Worm (Caenorhabditis elegans): ENCODE measurements around the gene mlk-1.

DNA sequence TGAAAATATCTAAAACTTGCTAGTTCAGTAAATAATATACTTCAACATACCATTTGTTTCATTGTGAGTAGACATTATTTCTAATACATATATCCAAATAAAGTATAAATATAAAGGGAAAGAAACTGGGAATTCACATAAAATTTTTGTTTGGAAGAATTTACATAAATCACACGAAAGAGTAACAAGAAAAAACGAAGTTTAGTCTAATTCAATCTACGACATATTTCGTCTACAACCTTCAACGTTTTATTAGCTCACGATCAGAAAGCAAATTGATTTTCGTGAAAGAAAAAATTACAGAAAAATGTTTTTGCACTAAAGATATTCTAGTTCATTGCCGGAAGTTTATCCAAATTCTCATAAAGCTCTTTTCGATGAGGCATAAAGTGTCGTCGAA lies 32.4 kb upstream of the mlk-1 start, which contains the start of gene C04F5.2:
- TF ChIP-seq ces-1 (GFP tag; optimal IDR thresholded peaks at IDR 0.05) (no peak), Y116A8C.19 (tag; optimal IDR thresholded peaks at IDR 0.05; ENCODE audit: borderline replicate concordance) (no peak), fos-1 (tag; optimal IDR thresholded peaks at IDR 0.05) (no peak), rnt-1 (tag; optimal IDR thresholded peaks at IDR 0.05) (no peak), nhr-11 (tag; optimal IDR thresholded peaks at IDR 0.05) (no peak), pqm-1 (tag; optimal IDR thresholded peaks at IDR 0.05) (no peak), lin-39 (tag; optimal IDR thresholded peaks at IDR 0.05) (no peak), ztf-4 (tag; optimal IDR thresholded peaks at IDR 0.05) (no peak), sup-37 (GFP tag; optimal IDR thresholded peaks at IDR 0.05) (no peak), nhr-28 (tag; optimal IDR thresholded peaks at IDR 0.05) (no peak), unc-130 (tag; optimal IDR thresholded peaks at IDR 0.05) (no peak), lin-15B (tag; optimal IDR thresholded peaks at IDR 0.05) (no peak), mep-1 (tag; optimal IDR thresholded peaks at IDR 0.05) (no peak)
